Worm (Caenorhabditis elegans) whole organism, late embryonic: ENCODE results near the gene bath-36.

Experiments used
- Y22D7AL.16 ChIP-seq: sonication (generic microtip); optimal IDR thresholded peaks from 2 replicates; lab custom pipeline; 2016; ENCODE audit warnings: missing genetic modification characterization, missing compliant biosample characterization
- ahr-1 ChIP-seq: sonication (generic microtip); optimal IDR thresholded peaks from 2 replicates; lab custom pipeline; 2016; ENCODE audit warnings: missing genetic modification characterization, missing compliant biosample characterization
- ceh-14 ChIP-seq: sonication (generic microtip); optimal IDR thresholded peaks from 2 replicates; lab custom pipeline; 2016; ENCODE audit warnings: missing genotype, missing genetic modification characterization, missing compliant biosample characterization
- ceh-18 ChIP-seq: sonication (generic microtip); optimal IDR thresholded peaks from 2 replicates; lab custom pipeline; 2016; ENCODE audit warnings: missing genetic modification characterization, missing compliant biosample characterization
- ceh-19 ChIP-seq: fragments of 200-800 bp; sonication (Bioruptor generic); optimal IDR thresholded peaks from 2 replicates; lab custom pipeline; 2018; ENCODE audit warnings: mild to moderate bottlenecking, missing genetic modification characterization, missing compliant biosample characterization
- ceh-24 ChIP-seq: sonication (generic microtip); optimal IDR thresholded peaks from 2 replicates; lab custom pipeline; 2016; ENCODE audit warnings: mild to moderate bottlenecking, missing genetic modification characterization, missing compliant biosample characterization
- ceh-34 ChIP-seq: sonication (generic microtip); optimal IDR thresholded peaks from 2 replicates; lab custom pipeline; 2016; ENCODE audit warnings: mild to moderate bottlenecking, missing genetic modification characterization, missing compliant biosample characterization
- ceh-6 ChIP-seq: fragments of 200-800 bp; sonication (Bioruptor generic); optimal IDR thresholded peaks from 2 replicates; lab custom pipeline; 2018; ENCODE audit warnings: mild to moderate bottlenecking, missing genetic modification characterization, missing compliant biosample characterization
- ceh-9 ChIP-seq: sonication (generic microtip); optimal IDR thresholded peaks from 2 replicates; lab custom pipeline; 2016; ENCODE audit warnings: mild to moderate bottlenecking, missing genetic modification characterization, inconsistent platforms, missing compliant biosample characterization
- che-1 ChIP-seq: sonication (generic microtip); optimal IDR thresholded peaks from 2 replicates; lab custom pipeline; 2016; ENCODE audit warnings: mild to moderate bottlenecking, missing genetic modification characterization, missing compliant biosample characterization
- dmd-4 ChIP-seq: sonication (generic microtip); optimal IDR thresholded peaks from 2 replicates; lab custom pipeline; 2016; ENCODE audit warnings: borderline replicate concordance, missing genetic modification characterization, missing compliant biosample characterization
- dve-1 ChIP-seq: sonication (generic microtip); optimal IDR thresholded peaks from 2 replicates; lab custom pipeline; 2017; ENCODE audit warnings: antibody characterized with exemption, mild to moderate bottlenecking, missing genetic modification characterization, missing compliant biosample characterization
- elt-2 ChIP-seq: sonication (generic microtip); optimal IDR thresholded peaks from 2 replicates; lab custom pipeline; 2016; ENCODE audit warnings: missing genetic modification reagents, missing genetic modification characterization, missing compliant biosample characterization
- elt-4 ChIP-seq: sonication (generic microtip); optimal IDR thresholded peaks from 2 replicates; lab custom pipeline; 2016; ENCODE audit warnings: missing genetic modification characterization, missing compliant biosample characterization
- fax-1 ChIP-seq: sonication (generic microtip); optimal IDR thresholded peaks from 2 replicates; lab custom pipeline; 2016; ENCODE audit warnings: missing genotype, missing genetic modification characterization, missing compliant biosample characterization
- fkh-10 ChIP-seq: fragments of 150-350 bp; optimal IDR thresholded peaks from 2 replicates; lab custom pipeline; 2014; ENCODE audit warnings: missing biosample characterization, missing genetic modification reagents, missing genetic modification characterization
- gmeb-2 ChIP-seq: sonication (generic microtip); optimal IDR thresholded peaks from 2 replicates; lab custom pipeline; 2016; ENCODE audit warnings: missing genetic modification characterization, inconsistent platforms, missing compliant biosample characterization
- hlh-15 ChIP-seq: sonication (generic microtip); optimal IDR thresholded peaks from 2 replicates; lab custom pipeline; 2016; ENCODE audit warnings: missing genetic modification characterization, missing compliant biosample characterization
- hlh-30 ChIP-seq: sonication (generic microtip); optimal IDR thresholded peaks from 2 replicates; lab custom pipeline; 2017; ENCODE audit warnings: antibody characterized with exemption, missing genetic modification characterization, missing compliant biosample characterization; ENCODE audit not compliant: insufficient read depth
- hlh-8 ChIP-seq: sonication (generic microtip); optimal IDR thresholded peaks from 2 replicates; lab custom pipeline; 2016; ENCODE audit warnings: missing genotype, missing genetic modification characterization, missing compliant biosample characterization
- lim-6 ChIP-seq: sonication (generic microtip); optimal IDR thresholded peaks from 2 replicates; lab custom pipeline; 2016; ENCODE audit warnings: missing genetic modification characterization, missing compliant biosample characterization
- lin-11 ChIP-seq: fragments of 200-800 bp; sonication (Bioruptor generic); optimal IDR thresholded peaks from 2 replicates; lab custom pipeline; 2018; ENCODE audit warnings: mild to moderate bottlenecking, missing genetic modification characterization, missing compliant biosample characterization
- madf-2 ChIP-seq: sonication (generic microtip); optimal IDR thresholded peaks from 2 replicates; lab custom pipeline; 2017; ENCODE audit warnings: missing genetic modification characterization, missing compliant biosample characterization
- mec-3 ChIP-seq: sonication (generic microtip); optimal IDR thresholded peaks from 2 replicates; lab custom pipeline; 2016; ENCODE audit warnings: borderline replicate concordance, missing genetic modification characterization, missing compliant biosample characterization
- nfya-1 ChIP-seq: sonication (generic microtip); optimal IDR thresholded peaks from 2 replicates; lab custom pipeline; 2017; ENCODE audit warnings: missing genetic modification characterization, mild to moderate bottlenecking, missing compliant biosample characterization, antibody characterized with exemption, moderate library complexity
- nhr-232 ChIP-seq: sonication (generic microtip); optimal IDR thresholded peaks from 2 replicates; lab custom pipeline; 2016; ENCODE audit warnings: missing genetic modification characterization, missing compliant biosample characterization
- pat-9 ChIP-seq: fragments of 200-800 bp; sonication (Bioruptor generic); optimal IDR thresholded peaks from 2 replicates; lab custom pipeline; 2018; ENCODE audit warnings: mild to moderate bottlenecking, missing genetic modification characterization, moderate library complexity, missing compliant biosample characterization
- pax-1 ChIP-seq: fragments of 150-350 bp; optimal IDR thresholded peaks from 2 replicates; lab custom pipeline; 2014; ENCODE audit warnings: missing biosample characterization, missing genetic modification characterization
- pha-2 ChIP-seq: sonication (generic microtip); optimal IDR thresholded peaks from 2 replicates; lab custom pipeline; 2017; ENCODE audit warnings: mild to moderate bottlenecking, missing genetic modification characterization, missing compliant biosample characterization
- pqm-1 ChIP-seq: sonication (generic microtip); optimal IDR thresholded peaks from 2 replicates; lab custom pipeline; 2016; ENCODE audit warnings: missing genetic modification characterization, missing compliant biosample characterization
- ref-2 ChIP-seq: sonication (generic microtip); optimal IDR thresholded peaks from 2 replicates; lab custom pipeline; 2016; ENCODE audit warnings: missing genetic modification characterization, missing compliant biosample characterization
- rnt-1 ChIP-seq: sonication (generic microtip); optimal IDR thresholded peaks from 2 replicates; lab custom pipeline; 2016; ENCODE audit warnings: missing genetic modification characterization, missing compliant biosample characterization
- sox-2 ChIP-seq: fragments of 200-800 bp; sonication (Bioruptor generic); IDR thresholded peaks from 2 replicates; pipeline ENCODE4 v1.3.6; 2022; ENCODE audit warnings: missing genetic modification reagents, missing genetic modification characterization, missing compliant biosample characterization
- tbx-2 ChIP-seq: sonication (generic microtip); optimal IDR thresholded peaks from 2 replicates; lab custom pipeline; 2016; ENCODE audit warnings: missing genetic modification characterization, missing compliant biosample characterization
- ttx-3 ChIP-seq: sonication (generic microtip); optimal IDR thresholded peaks from 2 replicates; lab custom pipeline; 2016; ENCODE audit warnings: missing genetic modification reagents, missing genetic modification characterization, missing compliant biosample characterization
- unc-42 ChIP-seq: sonication (generic microtip); optimal IDR thresholded peaks from 2 replicates; lab custom pipeline; 2016; ENCODE audit warnings: missing genotype, missing genetic modification characterization, missing compliant biosample characterization
- unc-86 ChIP-seq: sonication (generic microtip); optimal IDR thresholded peaks from 2 replicates; lab custom pipeline; 2016; ENCODE audit warnings: missing genetic modification characterization, missing compliant biosample characterization

Gene bath-36

ce11 chrV:15182407-15182806 lies 5.3 kb upstream of the bath-36 start, which contains the start of gene fbxa-84:
fbxa-84 (plus strand) TSS chrV:15182440.
- TF ChIP-seq nhr-232 = no peak
- no peak for TF ChIP-seq ceh-34 (tag; lab: Kevin White, UChicago)
- no peak for TF ChIP-seq elt-4
- no peak for TF ChIP-seq ceh-9 (tag; lab: Kevin White, UChicago)
- no peak for TF ChIP-seq hlh-15 (tag; lab: Kevin White, UChicago)
- TF ChIP-seq dve-1 (tag; lab: Kevin White, UChicago) = no peak
- TF ChIP-seq ceh-24 (tag; lab: Kevin White, UChicago) = no peak
- TF ChIP-seq elt-2 (tag; lab: Kevin White, UChicago) = no peak
- no peak for TF ChIP-seq ceh-18
- no peak for TF ChIP-seq ceh-19 (GFP tag; lab: Kevin White, UChicago)
- no peak for TF ChIP-seq gmeb-2 (tag; lab: Kevin White, UChicago)
- no peak for TF ChIP-seq ahr-1 (tag; lab: Kevin White, UChicago)
- no peak for TF ChIP-seq unc-42 (tag; lab: Kevin White, UChicago)
- TF ChIP-seq che-1 (tag; lab: Kevin White, UChicago) = no peak
- no peak for TF ChIP-seq pax-1 (tag; lab: Kevin White, UChicago)
- TF ChIP-seq sox-2 (GFP tag; lab: Robert Waterston, UW) = no peak
- no peak for TF ChIP-seq tbx-2 (tag; lab: Kevin White, UChicago)

- TF ChIP-seq pqm-1 (tag; lab: Kevin White, UChicago) (no peak), dmd-4 (tag; lab: Kevin White, UChicago) (no peak), hlh-30 (tag; lab: Kevin White, UChicago) (no peak), che-1 (tag; lab: Kevin White, UChicago) (no peak), fkh-10 (GFP tag; lab: Kevin White, UChicago) (no peak), ceh-34 (tag; lab: Kevin White, UChicago) (no peak), unc-86 (no peak), mec-3 (tag; lab: Kevin White, UChicago) (no peak), elt-2 (tag; lab: Kevin White, UChicago) (no peak), ref-2 (tag; lab: Kevin White, UChicago) (no peak), Y22D7AL.16 (tag; lab: Kevin White, UChicago) (no peak), nfya-1 (tag; lab: Kevin White, UChicago) (no peak)
Measured at ce11 chrV:15184097-15185040, 3.3 kb upstream of the bath-36 start, which contains the start of gene Y75B12B.1. Y75B12B.1 (plus strand) TSS chrV:15184699.

- TF ChIP-seq lin-11 (tag; lab: Kevin White, UChicago) (no peak), pat-9 (tag; lab: Kevin White, UChicago) (no peak), ceh-14 (tag; lab: Kevin White, UChicago) (no peak), Y22D7AL.16 (tag; lab: Kevin White, UChicago) (no peak), pha-2 (tag; lab: Kevin White, UChicago) (no peak), ceh-6 (GFP tag; lab: Kevin White, UChicago) (no peak), hlh-30 (tag; lab: Kevin White, UChicago) (no peak), hlh-8 (no peak), sox-2 (GFP tag; lab: Robert Waterston, UW) (no peak), fax-1 (tag; lab: Kevin White, UChicago) (no peak), rnt-1 (tag; lab: Kevin White, UChicago) (no peak), lim-6 (tag; lab: Kevin White, UChicago) (no peak), madf-2 (no peak), ttx-3 (tag; lab: Kevin White, UChicago) (no peak), ceh-9 (tag; lab: Kevin White, UChicago) (no peak), ceh-34 (tag; lab: Kevin White, UChicago) (no peak)
- TF ChIP-seq, all 69 proteins: peak for 0
Measured at ce11 chrV:15186259-15186927, 1.3 kb upstream of the bath-36 start, which contains the start of gene Y75B12B.3. Y75B12B.3 (minus strand) TSS chrV:15186279.
